Worm (Caenorhabditis elegans): ENCODE measurements around the gene nos-1.
"Not testable (repeated sequence)": the region's sequence is repeated elsewhere in the genome, so short reads cannot be mapped to it uniquely, and the experiment has no call there.

nos-1 gene

DNA sequence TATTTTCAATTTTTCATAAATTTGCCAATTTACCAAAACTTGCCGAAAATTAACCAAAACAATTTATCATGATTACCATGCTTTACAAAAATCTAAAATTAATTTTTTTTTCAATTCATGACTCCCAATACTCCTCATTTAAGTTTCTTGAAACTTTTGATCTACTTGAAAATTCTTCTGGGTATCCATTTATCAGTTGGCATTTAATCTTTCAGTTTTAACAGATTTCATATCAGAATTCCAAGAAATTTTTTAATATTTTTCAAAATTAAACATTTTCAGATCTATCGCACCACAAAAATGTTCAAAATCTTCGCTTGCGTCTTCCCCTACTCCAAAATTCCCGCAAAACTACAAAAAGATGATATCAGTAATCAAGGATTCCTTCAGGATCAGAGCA, 29.0 kb downstream of the nos-1 start, which contains the start of gene Y19D2B.2:
Gene Y19D2B.2 (plus strand): TSS at position 301 of the 400 bp plus-strand sequence.
- TF ChIP-seq unc-62 (GFP tag; optimal IDR thresholded peaks at IDR 0.05) = no peak

DNA sequence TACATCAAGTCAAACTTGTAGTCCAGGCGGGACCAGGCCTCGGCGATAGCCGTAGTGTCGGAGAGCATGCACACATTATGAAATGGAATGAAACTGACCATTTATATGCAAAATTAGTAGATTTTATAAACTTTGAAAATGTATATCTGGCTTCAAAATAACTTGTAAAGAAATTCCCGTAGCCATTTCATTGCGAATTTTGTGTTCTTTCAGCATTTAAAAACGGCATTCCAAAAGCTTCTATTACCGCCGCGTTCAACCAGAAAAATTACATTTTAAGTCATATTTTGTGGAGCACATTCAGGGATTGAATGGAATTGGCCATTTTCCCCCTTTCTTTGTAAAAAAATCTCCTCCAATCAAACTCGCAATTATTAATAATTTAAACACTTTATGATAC, 30.1 kb downstream of the nos-1 start, which contains the start of gene Y19D2B.1:
Gene Y19D2B.1 (minus strand): TSS at position 101 of the 400 bp plus-strand sequence.
- TF ChIP-seq unc-62 (GFP tag; optimal IDR thresholded peaks at IDR 0.05) = not testable (repeated sequence)

DNA sequence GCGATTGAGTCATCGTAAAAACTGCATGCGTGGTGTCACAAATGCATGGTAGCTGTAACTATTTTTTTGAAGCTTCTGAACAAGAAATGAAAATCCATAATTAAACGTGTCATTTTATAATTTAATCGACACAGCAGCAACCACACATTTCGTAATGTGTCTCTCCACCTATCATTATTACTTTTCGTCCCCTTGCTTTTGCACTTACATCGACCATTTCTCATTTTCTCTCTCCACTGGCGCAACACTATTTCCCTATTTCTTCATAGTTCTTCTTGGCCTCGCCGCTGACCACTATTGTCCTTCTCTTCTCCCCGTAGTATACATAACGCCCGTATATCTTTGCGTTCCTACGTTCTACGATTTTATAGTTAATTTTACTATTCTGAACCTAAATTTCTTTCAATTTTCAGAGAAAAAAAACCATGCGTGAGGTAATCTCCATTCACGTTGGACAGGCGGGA, 34.6 kb downstream of the nos-1 start, which contains the start of gene tba-4:
Gene tba-4 (plus strand): TSS at position 414 of the 464 bp plus-strand sequence.
- TF ChIP-seq unc-62 (GFP tag; optimal IDR thresholded peaks at IDR 0.05) = no peak

DNA sequence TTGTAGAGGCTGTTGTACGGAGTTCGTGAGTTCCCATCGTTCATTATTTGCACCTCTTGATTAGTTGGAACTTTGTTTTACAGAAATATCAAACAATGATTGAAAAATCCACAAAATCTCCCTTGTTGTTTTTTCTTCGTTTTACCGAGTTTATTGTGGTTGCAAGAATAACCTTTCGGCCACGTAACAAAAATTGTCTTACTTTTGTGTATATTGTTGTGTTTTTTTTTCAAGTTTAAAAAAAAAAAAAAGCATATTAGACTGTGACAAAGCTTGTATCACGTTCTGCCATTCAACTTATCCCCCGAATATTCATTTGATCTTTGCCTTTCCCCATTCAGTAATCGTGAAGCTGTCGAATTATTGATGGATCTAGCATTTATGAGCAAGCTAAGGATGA, 35.8 kb downstream of the nos-1 start, which contains the start of gene F44F4.10:
Gene F44F4.10 (minus strand): TSS at position 101 of the 400 bp plus-strand sequence.
- no peak for TF ChIP-seq unc-62 (GFP tag; optimal IDR thresholded peaks at IDR 0.05)

DNA sequence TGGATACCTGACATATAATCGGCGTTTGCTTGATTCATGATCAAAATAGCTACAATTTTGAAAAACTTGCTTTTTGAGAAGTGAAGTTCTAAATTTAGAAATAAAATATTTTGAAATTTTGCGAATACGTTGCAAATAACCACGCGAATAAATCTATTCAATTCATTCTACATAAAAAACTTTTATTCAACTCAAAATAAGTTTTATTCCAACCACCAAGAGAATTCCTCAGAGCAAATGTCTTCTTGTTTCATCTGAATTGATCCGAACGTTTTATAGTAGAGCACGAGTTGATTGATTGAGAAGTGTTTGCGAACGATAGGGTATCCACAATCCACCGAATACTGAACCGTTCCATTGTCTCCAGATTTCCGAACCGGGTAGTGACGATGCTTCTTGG, 37.2 kb downstream of the nos-1 start, which contains the start of gene F44F4.9:
Gene F44F4.9 (minus strand): TSS at position 101 of the 400 bp plus-strand sequence.
- no peak for TF ChIP-seq unc-62 (GFP tag; optimal IDR thresholded peaks at IDR 0.05)

DNA sequence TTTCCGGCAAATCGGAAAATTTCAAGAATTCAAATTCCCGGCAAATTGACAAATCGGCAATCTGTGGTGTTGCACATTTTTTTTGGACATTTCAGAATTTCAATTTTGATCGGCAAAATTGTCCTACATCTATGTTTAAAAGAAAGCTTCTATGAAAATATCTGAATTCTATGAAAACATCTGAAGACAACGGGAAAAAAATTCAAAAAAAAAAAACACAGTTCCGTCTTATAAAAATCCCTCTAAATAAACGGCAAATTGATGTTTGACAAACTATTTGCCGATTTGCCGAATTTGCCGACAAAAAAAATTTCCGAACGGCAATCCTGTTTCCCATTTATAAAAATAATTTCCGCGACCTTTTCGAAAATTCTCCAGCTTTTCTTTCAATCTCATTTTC, 38.6 kb downstream of the nos-1 start, which contains the start of gene F44F4.15:
Gene F44F4.15 (plus strand): TSS at position 301 of the 400 bp plus-strand sequence.
- TF ChIP-seq unc-62 (GFP tag; optimal IDR thresholded peaks at IDR 0.05) = no peak

DNA sequence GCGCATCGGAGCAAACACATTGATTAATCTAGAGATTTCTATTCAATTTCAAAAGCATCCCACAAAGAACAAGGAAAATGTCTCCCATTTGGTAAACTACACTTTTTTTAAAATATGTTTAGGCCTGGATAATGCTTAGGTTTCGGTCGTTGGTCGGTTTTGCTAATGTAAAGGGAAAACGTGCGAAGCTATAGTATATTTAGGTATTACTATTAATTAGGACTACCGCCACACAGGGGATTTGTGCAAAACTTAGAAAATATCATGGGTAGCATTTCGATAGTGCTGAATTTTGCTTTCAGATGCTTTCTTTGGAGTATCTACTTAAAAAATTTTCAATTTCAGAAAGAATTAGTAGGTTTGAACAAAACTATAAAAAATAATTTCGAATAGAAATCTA, 40.0 kb downstream of the nos-1 start:
- TF ChIP-seq unc-62 (GFP tag; optimal IDR thresholded peaks at IDR 0.05) = no peak

DNA sequence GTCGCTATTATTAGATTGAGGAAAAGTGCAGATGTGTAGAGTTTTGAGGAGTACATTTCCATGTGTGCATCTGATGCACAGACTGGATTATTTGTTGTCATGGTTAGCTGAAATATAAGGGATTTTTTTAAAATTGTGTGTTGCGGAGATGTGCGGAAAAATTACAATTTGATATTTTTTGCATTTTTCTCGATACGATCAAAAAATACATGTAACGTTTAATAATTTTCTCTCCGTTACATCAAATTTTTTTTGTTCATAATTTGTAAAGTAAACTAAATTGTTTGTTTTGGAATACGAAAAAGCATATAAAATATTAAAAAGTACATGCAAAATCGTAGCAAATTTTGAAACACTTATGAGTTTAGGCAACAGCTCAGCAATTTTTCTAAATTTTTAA, 42.7 kb downstream of the nos-1 start, which contains the start of gene sra-11:
Gene sra-11 (minus strand): TSS at position 101 of the 400 bp plus-strand sequence.
- TF ChIP-seq unc-62 (GFP tag; optimal IDR thresholded peaks at IDR 0.05) = no peak

DNA sequence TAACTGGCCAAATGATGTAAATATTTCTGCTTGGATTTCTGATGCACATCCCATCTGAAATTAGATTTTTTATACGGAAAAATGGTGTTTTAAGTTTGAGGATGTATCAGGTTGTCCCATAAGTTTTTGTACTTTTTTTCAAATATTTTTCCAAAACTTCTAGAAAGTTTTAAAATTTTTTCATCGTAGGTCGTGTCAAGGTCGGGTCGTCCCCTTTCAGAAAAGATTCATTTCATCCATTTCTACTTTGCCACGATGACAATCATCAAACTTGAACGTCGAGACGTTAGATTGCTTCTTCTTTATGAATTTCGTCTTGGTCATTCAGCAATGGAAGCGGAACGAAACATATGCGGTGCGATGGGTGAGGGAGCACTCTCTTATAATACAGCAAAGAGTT, 48.6 kb downstream of the nos-1 start, which contains the start of gene sra-12:
Gene sra-12 (minus strand): TSS at position 101 of the 400 bp plus-strand sequence.
- TF ChIP-seq unc-62 (GFP tag; optimal IDR thresholded peaks at IDR 0.05) = not testable (repeated sequence)

DNA sequence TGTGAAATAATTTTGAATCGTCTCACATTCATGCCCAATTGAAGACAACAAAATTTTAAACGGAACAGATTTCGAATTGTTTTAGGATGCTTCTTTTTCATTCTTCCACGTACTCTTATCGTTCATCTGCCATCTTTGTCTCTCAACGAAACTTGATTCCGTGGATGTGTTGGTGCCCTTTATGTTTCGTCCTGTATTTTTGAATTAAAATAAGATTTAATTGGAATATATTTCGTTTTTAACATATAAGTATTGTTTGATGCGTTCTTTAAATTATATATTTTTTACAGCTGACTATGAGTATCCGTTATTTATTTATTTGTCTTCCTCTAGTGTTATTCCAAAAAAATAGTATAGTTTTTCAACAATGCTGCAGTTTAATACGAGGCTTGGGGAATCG, 50.9 kb downstream of the nos-1 start, which contains the start of gene gly-1:
Gene gly-1 (minus strand): TSS at position 101 of the 400 bp plus-strand sequence.
- TF ChIP-seq unc-62 (GFP tag; optimal IDR thresholded peaks at IDR 0.05) = no peak
